Worm (Caenorhabditis elegans) whole organism, early embryonic: ENCODE measurements around the gene sas-5.

ENCODE experiments used
- B0310.2 ChIP-seq: sonication (generic microtip); optimal IDR thresholded peaks from 2 replicates; lab custom pipeline; 2016; ENCODE audit warnings: mild to moderate bottlenecking, missing genetic modification characterization, missing compliant biosample characterization
- F13C5.2 ChIP-seq: sonication (generic microtip); optimal IDR thresholded peaks from 2 replicates; lab custom pipeline; 2017; ENCODE audit warnings: mild to moderate bottlenecking, missing genetic modification characterization, inconsistent platforms, missing compliant biosample characterization
- aly-1 ChIP-seq: sonication (generic microtip); optimal IDR thresholded peaks from 2 replicates; lab custom pipeline; 2016; ENCODE audit warnings: missing genetic modification characterization, missing compliant biosample characterization
- ama-1 ChIP-seq: fragments of 150-350 bp; optimal IDR thresholded peaks from 2 replicates; lab custom pipeline; 2014
- ceh-13 ChIP-seq: fragments of 200-800 bp; sonication (Bioruptor generic); optimal IDR thresholded peaks from 2 replicates; lab custom pipeline; 2018; ENCODE audit warnings: mild to moderate bottlenecking, missing genetic modification characterization, missing compliant biosample characterization
- ceh-36 ChIP-seq: sonication (generic microtip); optimal IDR thresholded peaks from 2 replicates; lab custom pipeline; 2016; ENCODE audit warnings: missing genetic modification characterization, inconsistent platforms, missing compliant biosample characterization
- ets-7 ChIP-seq: sonication (generic microtip); optimal IDR thresholded peaks from 2 replicates; lab custom pipeline; 2016; ENCODE audit warnings: missing genotype, missing genetic modification characterization, missing compliant biosample characterization
- flt-1 ChIP-seq: fragments of 200-800 bp; sonication (Bioruptor generic); IDR thresholded peaks from 2 replicates; pipeline ENCODE4 v1.3.6; 2022; ENCODE audit warnings: missing genetic modification characterization, missing compliant biosample characterization
- hmbx-1 ChIP-seq: sonication (generic microtip); optimal IDR thresholded peaks from 2 replicates; lab custom pipeline; 2016; ENCODE audit warnings: mild to moderate bottlenecking, missing genetic modification characterization, missing compliant biosample characterization
- hmg-4 ChIP-seq: fragments of 200-800 bp; sonication (Bioruptor generic); optimal IDR thresholded peaks from 2 replicates; lab custom pipeline; 2018; ENCODE audit warnings: mild to moderate bottlenecking, missing genetic modification characterization, missing compliant biosample characterization
- hnd-1 ChIP-seq: sonication (generic microtip); optimal IDR thresholded peaks from 2 replicates; lab custom pipeline; 2016; ENCODE audit warnings: missing genetic modification characterization, missing compliant biosample characterization
- pes-1 ChIP-seq: fragments of 200-800 bp; sonication (Bioruptor generic); IDR thresholded peaks from 2 replicates; pipeline ENCODE4 v1.3.6; 2022; ENCODE audit warnings: missing genetic modification reagents, missing genetic modification characterization, missing compliant biosample characterization
- scrt-1 ChIP-seq: fragments of 200-800 bp; sonication (Bioruptor generic); IDR thresholded peaks from 2 replicates; pipeline ENCODE4 v1.3.6; 2022; ENCODE audit warnings: missing genetic modification characterization, missing compliant biosample characterization
- sea-1 ChIP-seq: fragments of 200-800 bp; sonication (Bioruptor generic); conservative IDR thresholded peaks from 2 replicates; pipeline ENCODE4 v1.3.6; 2022; ENCODE audit warnings: missing genetic modification characterization, missing compliant biosample characterization
- tbx-11 ChIP-seq: fragments of 200-800 bp; sonication (Bioruptor generic); IDR thresholded peaks from 2 replicates; pipeline ENCODE4 v1.3.6; 2022; ENCODE audit warnings: missing genetic modification characterization, missing compliant biosample characterization
- tbx-37 ChIP-seq: fragments of 200-800 bp; sonication (Bioruptor generic); conservative IDR thresholded peaks from 2 replicates; pipeline ENCODE4 v1.3.6; 2022; ENCODE audit warnings: missing genetic modification reagents, missing genetic modification characterization, missing compliant biosample characterization
- tra-4 ChIP-seq: sonication (generic microtip); optimal IDR thresholded peaks from 2 replicates; lab custom pipeline; 2017; ENCODE audit warnings: missing genetic modification characterization, missing compliant biosample characterization

Gene sas-5

ce11 chrV:11653095-11653494 lies 42.6 kb downstream of the sas-5 start:
- no peak for TF ChIP-seq tbx-37 (GFP tag; lab: Robert Waterston, UW)
- no peak for TF ChIP-seq tbx-11 (GFP tag; lab: Robert Waterston, UW)
- no peak for TF ChIP-seq tra-4 (tag; lab: Kevin White, UChicago)
- no peak for TF ChIP-seq ceh-13 (GFP tag; lab: Kevin White, UChicago)
- TF ChIP-seq pes-1: no peak
- TF ChIP-seq flt-1 (GFP tag; lab: Robert Waterston, UW): no peak
- TF ChIP-seq B0310.2 (tag; lab: Kevin White, UChicago): no peak
- no peak for TF ChIP-seq ama-1 (lab: Kevin White, UChicago)
- no peak for TF ChIP-seq scrt-1
- TF ChIP-seq hmg-4 (GFP tag; lab: Kevin White, UChicago): no peak
- no peak for TF ChIP-seq ceh-36 (tag; lab: Kevin White, UChicago)
- TF ChIP-seq aly-1 (tag; lab: Kevin White, UChicago): no peak
- no peak for TF ChIP-seq hnd-1 (tag; lab: Kevin White, UChicago)
- no peak for TF ChIP-seq F13C5.2 (tag; lab: Kevin White, UChicago)
- no peak for TF ChIP-seq ets-7 (tag; lab: Kevin White, UChicago)
- no peak for TF ChIP-seq hmbx-1 (tag; lab: Kevin White, UChicago)
- no peak for TF ChIP-seq sea-1 (GFP tag; lab: Robert Waterston, UW)

ce11 chrV:11656469-11656868 lies 45.9 kb downstream of the sas-5 start:
- TF ChIP-seq F13C5.2 (tag; lab: Kevin White, UChicago) (no peak), ets-7 (tag; lab: Kevin White, UChicago) (no peak), sea-1 (GFP tag; lab: Robert Waterston, UW) (no peak), tra-4 (tag; lab: Kevin White, UChicago) (no peak), tbx-37 (GFP tag; lab: Robert Waterston, UW) (no peak), ceh-13 (GFP tag; lab: Kevin White, UChicago) (no peak), B0310.2 (tag; lab: Kevin White, UChicago) (no peak), hmg-4 (GFP tag; lab: Kevin White, UChicago) (no peak), pes-1 (no peak), hmbx-1 (tag; lab: Kevin White, UChicago) (no peak), ceh-36 (tag; lab: Kevin White, UChicago) (no peak), hnd-1 (tag; lab: Kevin White, UChicago) (no peak), tbx-11 (GFP tag; lab: Robert Waterston, UW) (no peak), flt-1 (GFP tag; lab: Robert Waterston, UW) (no peak), ama-1 (lab: Kevin White, UChicago) (no peak), aly-1 (tag; lab: Kevin White, UChicago) (no peak), scrt-1 (no peak)

ce11 chrV:11660566-11660965 lies 50.0 kb downstream of the sas-5 start:
- TF ChIP-seq flt-1 (GFP tag; lab: Robert Waterston, UW) (no peak), ceh-36 (tag; lab: Kevin White, UChicago) (peak; percentile 15)
